Worm (Caenorhabditis elegans) whole organism, late embryonic: ENCODE results near the gene F10D7.11.

Experiments used
- C38D4.7 ChIP-seq: fragments of 200-800 bp; sonication (Bioruptor generic); optimal IDR thresholded peaks from 2 replicates; lab custom pipeline; 2018; ENCODE audit warnings: mild to moderate bottlenecking, missing genetic modification characterization, moderate library complexity, missing compliant biosample characterization
- ama-1 ChIP-seq: fragments of 150-350 bp; optimal IDR thresholded peaks from 2 replicates; lab custom pipeline; 2014
- elt-2 ChIP-seq: sonication (generic microtip); optimal IDR thresholded peaks from 2 replicates; lab custom pipeline; 2016; ENCODE audit warnings: missing genetic modification reagents, missing genetic modification characterization, missing compliant biosample characterization
- fkh-6 ChIP-seq: sonication (generic microtip); optimal IDR thresholded peaks from 2 replicates; lab custom pipeline; 2016; ENCODE audit warnings: missing genetic modification characterization, missing compliant biosample characterization
- lin-11 ChIP-seq: fragments of 200-800 bp; sonication (Bioruptor generic); optimal IDR thresholded peaks from 2 replicates; lab custom pipeline; 2018; ENCODE audit warnings: mild to moderate bottlenecking, missing genetic modification characterization, missing compliant biosample characterization
- nhr-11 ChIP-seq: fragments of 150-350 bp; optimal IDR thresholded peaks from 2 replicates; lab custom pipeline; 2014; ENCODE audit warnings: missing biosample characterization, missing genetic modification characterization
- pros-1 ChIP-seq: fragments of 150-350 bp; optimal IDR thresholded peaks from 2 replicates; lab custom pipeline; 2014; ENCODE audit warnings: missing biosample characterization, missing genetic modification reagents, missing genetic modification characterization
- ref-2 ChIP-seq: sonication (generic microtip); optimal IDR thresholded peaks from 2 replicates; lab custom pipeline; 2016; ENCODE audit warnings: missing genetic modification characterization, missing compliant biosample characterization

ce11 chrX:17359452-17359851 is 3.2 kb upstream of the F10D7.11 start, which contains the start of gene npr-36:
- no peak for TF ChIP-seq fkh-6 (tag; lab: Kevin White, UChicago)
- TF ChIP-seq nhr-11: no peak
- TF ChIP-seq C38D4.7 (GFP tag; lab: Kevin White, UChicago): no peak
- TF ChIP-seq elt-2 (tag; lab: Kevin White, UChicago): no peak
- no peak for TF ChIP-seq lin-11
- TF ChIP-seq ama-1: no peak
- TF ChIP-seq ref-2 (tag; lab: Kevin White, UChicago): no peak
- TF ChIP-seq pros-1 (tag; lab: Kevin White, UChicago): no peak
